Fruit fly (Drosophila melanogaster) whole organism, embryonic: ENCODE results near the gene CG42465.

Experiments used
- B-H1 ChIP-seq: fragments of 200-800 bp; sonication (Bioruptor generic); IDR thresholded peaks from 3 replicates; pipeline ENCODE4 v1.3.6; 2022; ENCODE audit warnings: missing biosample characterization, missing genetic modification characterization
- C15 ChIP-seq: fragments of 200-800 bp; sonication (Bioruptor generic); IDR thresholded peaks from 3 replicates; pipeline ENCODE4 v1.3.6; 2022; ENCODE audit warnings: missing biosample characterization, missing genetic modification characterization
- CG10209 ChIP-seq: fragments of 200-800 bp; sonication (Bioruptor generic); optimal IDR thresholded peaks from 3 replicates; lab custom pipeline; 2017; ENCODE audit warnings: missing biosample characterization, mild to moderate bottlenecking, missing genetic modification characterization, missing genetic modification reagents
- CG10274 ChIP-seq: fragments of 200-800 bp; sonication (Bioruptor generic); optimal IDR thresholded peaks from 3 replicates; lab custom pipeline; 2017; ENCODE audit warnings: missing biosample characterization, mild to moderate bottlenecking, missing genetic modification characterization
- CG10321 ChIP-seq: fragments of 200-800 bp; sonication (Bioruptor generic); IDR thresholded peaks from 2 replicates; pipeline ENCODE4 v1.3.6; 2022; ENCODE audit warnings: missing biosample characterization, missing genetic modification characterization
- CG12942 ChIP-seq: fragments of 200-800 bp; sonication (Bioruptor generic); optimal IDR thresholded peaks from 3 replicates; lab custom pipeline; 2016; ENCODE audit warnings: missing biosample characterization, missing genetic modification characterization
- CG14667 ChIP-seq: fragments of 200-800 bp; sonication (Bioruptor generic); IDR thresholded peaks from 2 replicates; pipeline ENCODE4 v1.3.6; 2022; ENCODE audit warnings: missing biosample characterization, missing genetic modification characterization
- CG15011 ChIP-seq: fragments of 200-800 bp; sonication (Bioruptor generic); optimal IDR thresholded peaks from 3 replicates; lab custom pipeline; 2018; ENCODE audit warnings: missing biosample characterization, mild to moderate bottlenecking, missing genetic modification characterization
- CG15696 ChIP-seq: fragments of 200-800 bp; sonication (Bioruptor generic); optimal IDR thresholded peaks from 2 replicates; lab custom pipeline; 2019; ENCODE audit warnings: missing biosample characterization, mild to moderate bottlenecking, missing genetic modification characterization, moderate library complexity
- CG1603 ChIP-seq: fragments of 200-800 bp; sonication (Bioruptor generic); optimal IDR thresholded peaks from 2 replicates; lab custom pipeline; 2019; ENCODE audit warnings: missing biosample characterization, mild to moderate bottlenecking, missing genetic modification characterization, moderate library complexity
- CG16815 ChIP-seq: fragments of 200-800 bp; sonication (Bioruptor generic); optimal IDR thresholded peaks from 3 replicates; lab custom pipeline; 2017; ENCODE audit warnings: missing biosample characterization, mild to moderate bottlenecking, missing genetic modification characterization
- CG17361 ChIP-seq: fragments of 200-800 bp; sonication (Bioruptor generic); IDR thresholded peaks from 3 replicates; pipeline ENCODE4 v1.3.6; 2022; ENCODE audit warnings: missing biosample characterization, missing genetic modification characterization
- CG17912 ChIP-seq: fragments of 200-800 bp; sonication (Bioruptor generic); optimal IDR thresholded peaks from 2 replicates; lab custom pipeline; 2018; ENCODE audit warnings: missing biosample characterization, mild to moderate bottlenecking, missing genetic modification characterization
- CG18476 ChIP-seq: fragments of 200-800 bp; sonication (Bioruptor generic); optimal IDR thresholded peaks from 2 replicates; lab custom pipeline; 2016; ENCODE audit warnings: missing biosample characterization, mild to moderate bottlenecking, missing genetic modification characterization
- CG2202 ChIP-seq: fragments of 200-800 bp; sonication (Bioruptor generic); optimal IDR thresholded peaks from 2 replicates; lab custom pipeline; 2018; ENCODE audit warnings: missing biosample characterization, mild to moderate bottlenecking, missing genetic modification characterization
- CG30403 ChIP-seq: fragments of 200-800 bp; sonication (Bioruptor generic); optimal IDR thresholded peaks from 3 replicates; lab custom pipeline; 2016; ENCODE audit warnings: missing biosample characterization, missing genetic modification characterization
- CG3726 ChIP-seq: fragments of 200-800 bp; sonication (Bioruptor generic); IDR thresholded peaks from 3 replicates; pipeline ENCODE4, ENCODE4 v1.3.6; 2022; ENCODE audit warnings: missing biosample characterization, missing genetic modification characterization
- CG4328 ChIP-seq: fragments of 200-800 bp; sonication (Bioruptor generic); optimal IDR thresholded peaks from 3 replicates; lab custom pipeline; 2017; ENCODE audit warnings: missing biosample characterization, missing genetic modification reagents, missing genetic modification characterization
- CG5180 ChIP-seq: fragments of 200-800 bp; sonication (Bioruptor generic); optimal IDR thresholded peaks from 3 replicates; lab custom pipeline; 2017; ENCODE audit warnings: missing biosample characterization, missing genetic modification characterization, mild to moderate bottlenecking, moderate library complexity, missing genetic modification reagents
- CG7786 ChIP-seq: fragments of 200-800 bp; sonication (Bioruptor generic); optimal IDR thresholded peaks from 2 replicates; lab custom pipeline; 2016; ENCODE audit warnings: missing biosample characterization, missing genetic modification characterization
- CG8089 ChIP-seq: fragments of 200-800 bp; sonication (Bioruptor generic); optimal IDR thresholded peaks from 3 replicates; lab custom pipeline; 2016; ENCODE audit warnings: missing biosample characterization, missing genetic modification characterization
- CG8944 ChIP-seq: fragments of 200-800 bp; sonication (Bioruptor generic); optimal IDR thresholded peaks from 3 replicates; lab custom pipeline; 2016; ENCODE audit warnings: missing biosample characterization, missing genetic modification characterization
- CG9817 ChIP-seq: fragments of 200-800 bp; sonication (Bioruptor generic); optimal IDR thresholded peaks from 2 replicates; lab custom pipeline; 2018; ENCODE audit warnings: missing biosample characterization, mild to moderate bottlenecking, missing genetic modification characterization, moderate library complexity
- Dad ChIP-seq: fragments of 200-800 bp; sonication (Bioruptor generic); optimal IDR thresholded peaks from 3 replicates; lab custom pipeline; 2016; ENCODE audit warnings: missing biosample characterization, missing genetic modification characterization
- Dek ChIP-seq: fragments of 200-800 bp; sonication (Bioruptor generic); optimal IDR thresholded peaks from 3 replicates; lab custom pipeline; 2019; ENCODE audit warnings: missing biosample characterization, mild to moderate bottlenecking, missing genetic modification characterization, moderate library complexity
- Doc2 ChIP-seq: fragments of 200-800 bp; sonication (Bioruptor generic); IDR thresholded peaks from 2 replicates; pipeline ENCODE4 v1.3.6; 2022; ENCODE audit warnings: missing biosample characterization, missing genetic modification characterization
- HLH54F ChIP-seq: fragments of 200-800 bp; sonication (Bioruptor generic); optimal IDR thresholded peaks from 3 replicates; lab custom pipeline; 2016; ENCODE audit warnings: missing biosample characterization, missing genetic modification characterization
- Hand ChIP-seq: fragments of 200-800 bp; sonication (Bioruptor generic); optimal IDR thresholded peaks from 2 replicates; lab custom pipeline; 2017; ENCODE audit warnings: mild to moderate bottlenecking, missing biosample characterization, missing genetic modification reagents, missing genetic modification characterization
- HmgD ChIP-seq: fragments of 200-800 bp; sonication (Bioruptor generic); optimal IDR thresholded peaks from 3 replicates; lab custom pipeline; 2016; ENCODE audit warnings: missing biosample characterization, missing genetic modification characterization
- Hmx ChIP-seq: fragments of 200-800 bp; sonication (Bioruptor generic); optimal IDR thresholded peaks from 2 replicates; lab custom pipeline; 2016; ENCODE audit warnings: missing biosample characterization, missing genetic modification characterization
- Hr51 ChIP-seq, 2 experiments: fragments of 200-800 bp; sonication (Bioruptor generic); optimal IDR thresholded peaks; 2 replicates in 1 of 2; 3 replicates in 1 of 2; lab custom pipeline; 2016 to 2018; ENCODE audit warnings: missing biosample characterization in 2 of 2, missing genetic modification characterization in 2 of 2, mild to moderate bottlenecking in 1 of 2, moderate library complexity in 1 of 2
- Nf-YB ChIP-seq: fragments of 200-800 bp; sonication (Bioruptor generic); optimal IDR thresholded peaks from 3 replicates; lab custom pipeline; 2019; ENCODE audit warnings: missing biosample characterization, mild to moderate bottlenecking, missing genetic modification characterization, moderate library complexity
- Optix ChIP-seq: fragments of 200-800 bp; sonication (Bioruptor generic); IDR thresholded peaks from 3 replicates; pipeline ENCODE4 v1.3.6; 2022; ENCODE audit warnings: missing biosample characterization, missing genetic modification characterization
- Side ChIP-seq: fragments of 200-800 bp; sonication (Bioruptor generic); optimal IDR thresholded peaks from 2 replicates; lab custom pipeline; 2016; ENCODE audit warnings: missing biosample characterization, missing genetic modification characterization
- Sin3A ChIP-seq: fragments of >200 bp; optimal IDR thresholded peaks from 2 replicates; lab custom pipeline; 2018
- YL-1 ChIP-seq: fragments of 200-800 bp; sonication (Bioruptor generic); optimal IDR thresholded peaks from 3 replicates; lab custom pipeline; 2017; ENCODE audit warnings: missing biosample characterization, mild to moderate bottlenecking, missing genetic modification characterization
- abd-A ChIP-seq: fragments of 200-800 bp; sonication (Bioruptor generic); optimal IDR thresholded peaks from 3 replicates; lab custom pipeline; 2019; ENCODE audit warnings: missing biosample characterization, mild to moderate bottlenecking, missing genetic modification characterization, moderate library complexity
- ara ChIP-seq: fragments of 200-800 bp; sonication (Bioruptor generic); IDR thresholded peaks from 2 replicates; pipeline ENCODE4 v1.3.6; 2022; ENCODE audit warnings: missing biosample characterization, missing genetic modification characterization
- crc ChIP-seq: fragments of 200-800 bp; sonication (Bioruptor generic); optimal IDR thresholded peaks from 2 replicates; lab custom pipeline; 2016; ENCODE audit warnings: missing biosample characterization, missing genetic modification characterization
- disco-r ChIP-seq: fragments of 200-800 bp; sonication (Bioruptor generic); optimal IDR thresholded peaks from 2 replicates; lab custom pipeline; 2016; ENCODE audit warnings: missing biosample characterization, missing genetic modification characterization
- emc ChIP-seq: fragments of 200-800 bp; sonication (Bioruptor generic); optimal IDR thresholded peaks from 2 replicates; lab custom pipeline; 2016; ENCODE audit warnings: missing biosample characterization, missing genetic modification characterization
- fd3F ChIP-seq: fragments of 200-800 bp; sonication (Bioruptor generic); optimal IDR thresholded peaks from 2 replicates; lab custom pipeline; 2018; ENCODE audit warnings: missing biosample characterization, mild to moderate bottlenecking, missing genetic modification characterization, moderate library complexity
- gro ChIP-seq: fragments of 200-800 bp; sonication (Bioruptor generic); optimal IDR thresholded peaks from 2 replicates; lab custom pipeline; 2016; ENCODE audit warnings: missing biosample characterization, missing genetic modification characterization
- lmd ChIP-seq: fragments of 200-800 bp; sonication (Bioruptor generic); IDR thresholded peaks from 2 replicates; pipeline ENCODE4 v1.3.6; 2022; ENCODE audit warnings: missing biosample characterization, missing genetic modification characterization
- sens ChIP-seq: fragments of 200-800 bp; sonication (Bioruptor generic); peaks from one replicate; lab custom pipeline; 2016; ENCODE audit warnings: missing biosample characterization, missing genetic modification characterization
- slp2 ChIP-seq: fragments of 200-800 bp; sonication (Bioruptor generic); optimal IDR thresholded peaks from 2 replicates; lab custom pipeline; 2016; ENCODE audit warnings: missing biosample characterization, missing genetic modification characterization
- sqz ChIP-seq: fragments of 200-800 bp; sonication (Bioruptor generic); optimal IDR thresholded peaks from 3 replicates; lab custom pipeline; 2018; ENCODE audit warnings: missing biosample characterization, mild to moderate bottlenecking, missing genetic modification characterization
- stc ChIP-seq: fragments of 200-800 bp; sonication (Bioruptor generic); IDR thresholded peaks from 2 replicates; pipeline ENCODE4 v1.3.6; 2022; ENCODE audit warnings: missing biosample characterization, missing genetic modification characterization
- unpg ChIP-seq: fragments of 200-800 bp; sonication (Bioruptor generic); optimal IDR thresholded peaks from 3 replicates; lab custom pipeline; 2018; ENCODE audit warnings: missing biosample characterization, mild to moderate bottlenecking, missing genetic modification characterization, moderate library complexity
- usp ChIP-seq: fragments of >200 bp; optimal IDR thresholded peaks from 2 replicates; lab custom pipeline; 2017; ENCODE audit warnings: missing biosample characterization, missing genetic modification characterization
- vfl ChIP-seq: fragments of 200-800 bp; sonication (Bioruptor generic); optimal IDR thresholded peaks from 2 replicates; lab custom pipeline; 2016; ENCODE audit warnings: missing biosample characterization, missing genetic modification characterization
- vvl ChIP-seq: fragments of 200-800 bp; sonication (Bioruptor generic); IDR thresholded peaks from 2 replicates; pipeline ENCODE4 v1.3.6; 2022; ENCODE audit warnings: missing biosample characterization, missing genetic modification characterization

Gene CG42465

DNA sequence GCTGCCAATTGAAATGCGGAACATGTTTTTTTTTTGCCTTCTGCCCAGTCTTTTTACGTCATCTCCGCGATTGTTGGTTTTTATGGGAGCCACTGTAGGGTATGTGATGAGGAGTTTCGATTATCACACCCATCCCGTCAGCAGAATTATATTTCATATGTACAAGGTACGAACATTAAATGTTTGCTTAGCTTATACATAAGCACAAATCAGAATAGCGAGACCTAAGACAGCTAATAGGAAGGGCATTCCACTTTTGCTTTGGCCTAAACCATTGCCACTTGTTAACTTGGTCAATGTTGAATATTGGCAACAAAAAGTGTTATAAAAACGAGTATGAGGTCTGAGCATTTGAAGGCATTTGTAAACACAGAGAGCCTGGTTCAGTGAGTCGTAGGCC lies 3.3 kb downstream of the CG42465 start, which contains the start of gene CG2816 (continued):
- TF ChIP-seq CG10274 (GFP tag; lab: Kevin White, UChicago), result peak; percentile 88
- TF ChIP-seq CG17912, result no peak
- TF ChIP-seq CG18476 (GFP tag; lab: Kevin White, UChicago), result no peak
- peak; percentile 54 for TF ChIP-seq CG10209
- TF ChIP-seq Sin3A, result no peak
- TF ChIP-seq Hand (GFP tag; lab: Kevin White, UChicago), result no peak
- TF ChIP-seq abd-A (tag; lab: Kevin White, UChicago), result no peak
- peak; percentile 2 for TF ChIP-seq Dad (GFP tag; lab: Kevin White, UChicago)
- no peak for TF ChIP-seq usp (GFP tag; lab: Kevin White, UChicago)
- TF ChIP-seq CG14667 (GFP tag; lab: Robert Waterston, UW), result 0 out of 2 replicates have a peak, but pooled peaks have one; percentile 20
- TF ChIP-seq stc (GFP tag; lab: Robert Waterston, UW), result no peak
- TF ChIP-seq CG16815 (GFP tag; lab: Kevin White, UChicago), result peak; percentile 56
- TF ChIP-seq gro (GFP tag; lab: Kevin White, UChicago), result peak; percentile 96
- TF ChIP-seq YL-1 (GFP tag; lab: Kevin White, UChicago), result no peak
- peak; percentile 72 for TF ChIP-seq HLH54F (GFP tag; lab: Kevin White, UChicago)
- peak; percentile 87; the same call in 1 of the 2 replicates for TF ChIP-seq vvl (GFP tag; lab: Robert Waterston, UW)
- TF ChIP-seq Optix (GFP tag; lab: Robert Waterston, UW), result 0 out of 3 replicates have a peak, but pooled peaks have one; percentile 40
- no peak for TF ChIP-seq Doc2
- peak; percentile 60 to 68 for TF ChIP-seq Hr51 (GFP tag; optimal IDR thresholded peaks at IDR 0.05; lab: Kevin White, UChicago)
- TF ChIP-seq vfl (GFP tag; lab: Kevin White, UChicago), result peak; percentile 89
- TF ChIP-seq Nf-YB (GFP tag; lab: Kevin White, UChicago), result no peak
- no peak for TF ChIP-seq CG15696 (tag; lab: Kevin White, UChicago)
- TF ChIP-seq Dek, result peak; percentile 76
- peak; percentile 38 for TF ChIP-seq Side (GFP tag; lab: Kevin White, UChicago)
- no peak for TF ChIP-seq sqz
- TF ChIP-seq CG3726 (GFP tag; lab: Robert Waterston, UW), result peak; percentile 64; the same call in 1 of the 3 replicates
- TF ChIP-seq sens (GFP tag; lab: Kevin White, UChicago), result peak; percentile 78
- peak; percentile 89 for TF ChIP-seq CG7786 (GFP tag; lab: Kevin White, UChicago)
- peak; percentile 91 for TF ChIP-seq CG9817 (tag; lab: Kevin White, UChicago)
- TF ChIP-seq B-H1, result no peak
- TF ChIP-seq lmd (GFP tag; lab: Robert Waterston, UW), result peak; percentile 92
- no peak for TF ChIP-seq disco-r
- TF ChIP-seq CG15011, result no peak
- 0 out of 3 replicates have a peak, but pooled peaks have one; percentile 18 for TF ChIP-seq C15 (GFP tag; lab: Robert Waterston, UW)
- 0 out of 2 replicates have a peak, but pooled peaks have one; percentile 27 for TF ChIP-seq ara (GFP tag; lab: Robert Waterston, UW)
- peak; percentile 51 for TF ChIP-seq CG1603
- no peak for TF ChIP-seq emc (GFP tag; lab: Kevin White, UChicago)
- TF ChIP-seq CG12942 (GFP tag; lab: Kevin White, UChicago), result peak; percentile 42
- TF ChIP-seq CG5180 (GFP tag; lab: Kevin White, UChicago), result no peak
- peak; percentile 71 for TF ChIP-seq crc
- TF ChIP-seq CG4328 (GFP tag; lab: Kevin White, UChicago), result no peak
- TF ChIP-seq CG8944 (GFP tag; lab: Kevin White, UChicago), result peak; percentile 58
- TF ChIP-seq fd3F (GFP tag; lab: Kevin White, UChicago), result peak; percentile 45
- no peak for TF ChIP-seq CG17361 (GFP tag; lab: Robert Waterston, UW)
- peak; percentile 63 for TF ChIP-seq slp2 (GFP tag; lab: Kevin White, UChicago)
- TF ChIP-seq CG8089 (GFP tag; lab: Kevin White, UChicago), result peak; percentile 22
- 0 out of 2 replicates have a peak, but pooled peaks have one; percentile 13 for TF ChIP-seq CG10321 (GFP tag; lab: Robert Waterston, UW)
- no peak for TF ChIP-seq Hmx
- TF ChIP-seq unpg (GFP tag; lab: Kevin White, UChicago), result peak; percentile 55
- TF ChIP-seq CG2202 (tag; lab: Kevin White, UChicago), result no peak
- TF ChIP-seq CG30403 (GFP tag; lab: Kevin White, UChicago), result peak; percentile 80
- peak; percentile 36 for TF ChIP-seq HmgD (GFP tag; lab: Kevin White, UChicago)
